Fruit fly (Drosophila melanogaster): ENCODE results near the gene Ssdp.

- TF ChIP-seq CG8478 (optimal IDR thresholded peaks at IDR 0.05) (no peak), pan (optimal IDR thresholded peaks at IDR 0.05) (no peak), psq (optimal IDR thresholded peaks at IDR 0.05) (no peak), usp (GFP tag; optimal IDR thresholded peaks at IDR 0.05) (no peak), EcR (GFP tag; optimal IDR thresholded peaks at IDR 0.05) (no peak), Dll (optimal IDR thresholded peaks at IDR 0.05) (no peak)
These were observed 42.8 kb downstream of the Ssdp start for dm6 chr3R:18156608-18157007.
